Worm (Caenorhabditis elegans) whole organism, late embryonic: ENCODE results near the gene C09F12.3.

Experiments used
- C08G9.2 ChIP-seq: sonication (generic microtip); optimal IDR thresholded peaks from 2 replicates; lab custom pipeline; 2016; ENCODE audit warnings: mild to moderate bottlenecking, missing genetic modification characterization, moderate library complexity, missing compliant biosample characterization
- F13H6.1 ChIP-seq: sonication (generic microtip); optimal IDR thresholded peaks from 2 replicates; lab custom pipeline; 2016; ENCODE audit warnings: missing genetic modification characterization, missing compliant biosample characterization
- K02D7.2 ChIP-seq: sonication (generic microtip); optimal IDR thresholded peaks from 2 replicates; lab custom pipeline; 2017; ENCODE audit warnings: mild to moderate bottlenecking, missing genetic modification characterization, missing compliant biosample characterization
- K09A11.1 ChIP-seq: sonication (generic microtip); optimal IDR thresholded peaks from 2 replicates; lab custom pipeline; 2017; ENCODE audit warnings: antibody characterized with exemption, mild to moderate bottlenecking, missing genetic modification characterization, missing compliant biosample characterization; ENCODE audit not compliant: insufficient read depth
- T23F11.4 ChIP-seq: fragments of 200-800 bp; sonication (Bioruptor generic); optimal IDR thresholded peaks from 2 replicates; lab custom pipeline; 2018; ENCODE audit warnings: mild to moderate bottlenecking, missing genetic modification characterization, missing compliant biosample characterization
- Y22D7AL.16 ChIP-seq: sonication (generic microtip); optimal IDR thresholded peaks from 2 replicates; lab custom pipeline; 2016; ENCODE audit warnings: missing genetic modification characterization, missing compliant biosample characterization
- ahr-1 ChIP-seq: sonication (generic microtip); optimal IDR thresholded peaks from 2 replicates; lab custom pipeline; 2016; ENCODE audit warnings: missing genetic modification characterization, missing compliant biosample characterization
- ama-1 ChIP-seq: fragments of 150-350 bp; optimal IDR thresholded peaks from 2 replicates; lab custom pipeline; 2014
- ceh-14 ChIP-seq: sonication (generic microtip); optimal IDR thresholded peaks from 2 replicates; lab custom pipeline; 2016; ENCODE audit warnings: missing genotype, missing genetic modification characterization, missing compliant biosample characterization
- ceh-18 ChIP-seq: sonication (generic microtip); optimal IDR thresholded peaks from 2 replicates; lab custom pipeline; 2016; ENCODE audit warnings: missing genetic modification characterization, missing compliant biosample characterization
- ceh-19 ChIP-seq: fragments of 200-800 bp; sonication (Bioruptor generic); optimal IDR thresholded peaks from 2 replicates; lab custom pipeline; 2018; ENCODE audit warnings: mild to moderate bottlenecking, missing genetic modification characterization, missing compliant biosample characterization
- ceh-22 ChIP-seq: sonication (generic microtip); optimal IDR thresholded peaks from 2 replicates; lab custom pipeline; 2017; ENCODE audit warnings: missing biosample characterization, missing genetic modification characterization
- ceh-31 ChIP-seq: sonication (generic microtip); optimal IDR thresholded peaks from 2 replicates; lab custom pipeline; 2016; ENCODE audit warnings: missing genetic modification characterization, missing compliant biosample characterization
- ceh-34 ChIP-seq: sonication (generic microtip); optimal IDR thresholded peaks from 2 replicates; lab custom pipeline; 2016; ENCODE audit warnings: mild to moderate bottlenecking, missing genetic modification characterization, missing compliant biosample characterization
- ceh-48 ChIP-seq: sonication (generic microtip); optimal IDR thresholded peaks from 2 replicates; lab custom pipeline; 2016; ENCODE audit warnings: missing genetic modification characterization, inconsistent platforms, missing compliant biosample characterization
- ceh-9 ChIP-seq: sonication (generic microtip); optimal IDR thresholded peaks from 2 replicates; lab custom pipeline; 2016; ENCODE audit warnings: mild to moderate bottlenecking, missing genetic modification characterization, inconsistent platforms, missing compliant biosample characterization
- che-1 ChIP-seq: sonication (generic microtip); optimal IDR thresholded peaks from 2 replicates; lab custom pipeline; 2016; ENCODE audit warnings: mild to moderate bottlenecking, missing genetic modification characterization, missing compliant biosample characterization
- dmd-4 ChIP-seq: sonication (generic microtip); optimal IDR thresholded peaks from 2 replicates; lab custom pipeline; 2016; ENCODE audit warnings: borderline replicate concordance, missing genetic modification characterization, missing compliant biosample characterization
- elt-2 ChIP-seq: sonication (generic microtip); optimal IDR thresholded peaks from 2 replicates; lab custom pipeline; 2016; ENCODE audit warnings: missing genetic modification reagents, missing genetic modification characterization, missing compliant biosample characterization
- elt-4 ChIP-seq: sonication (generic microtip); optimal IDR thresholded peaks from 2 replicates; lab custom pipeline; 2016; ENCODE audit warnings: missing genetic modification characterization, missing compliant biosample characterization
- hlh-15 ChIP-seq: sonication (generic microtip); optimal IDR thresholded peaks from 2 replicates; lab custom pipeline; 2016; ENCODE audit warnings: missing genetic modification characterization, missing compliant biosample characterization
- hlh-30 ChIP-seq: sonication (generic microtip); optimal IDR thresholded peaks from 2 replicates; lab custom pipeline; 2017; ENCODE audit warnings: antibody characterized with exemption, missing genetic modification characterization, missing compliant biosample characterization; ENCODE audit not compliant: insufficient read depth
- hlh-6 ChIP-seq: sonication (generic microtip); optimal IDR thresholded peaks from 2 replicates; lab custom pipeline; 2016; ENCODE audit warnings: missing genotype, missing genetic modification characterization, missing compliant biosample characterization
- hlh-8 ChIP-seq: sonication (generic microtip); optimal IDR thresholded peaks from 2 replicates; lab custom pipeline; 2016; ENCODE audit warnings: missing genotype, missing genetic modification characterization, missing compliant biosample characterization
- lin-11 ChIP-seq: fragments of 200-800 bp; sonication (Bioruptor generic); optimal IDR thresholded peaks from 2 replicates; lab custom pipeline; 2018; ENCODE audit warnings: mild to moderate bottlenecking, missing genetic modification characterization, missing compliant biosample characterization
- mec-3 ChIP-seq: sonication (generic microtip); optimal IDR thresholded peaks from 2 replicates; lab custom pipeline; 2016; ENCODE audit warnings: borderline replicate concordance, missing genetic modification characterization, missing compliant biosample characterization
- nfya-1 ChIP-seq: sonication (generic microtip); optimal IDR thresholded peaks from 2 replicates; lab custom pipeline; 2017; ENCODE audit warnings: missing genetic modification characterization, mild to moderate bottlenecking, missing compliant biosample characterization, antibody characterized with exemption, moderate library complexity
- nhr-11 ChIP-seq: fragments of 150-350 bp; optimal IDR thresholded peaks from 2 replicates; lab custom pipeline; 2014; ENCODE audit warnings: missing biosample characterization, missing genetic modification characterization
- npax-4 ChIP-seq: sonication (generic microtip); optimal IDR thresholded peaks from 2 replicates; lab custom pipeline; 2016; ENCODE audit warnings: missing genetic modification characterization, missing compliant biosample characterization
- odd-2 ChIP-seq: sonication (generic microtip); optimal IDR thresholded peaks from 2 replicates; lab custom pipeline; 2017; ENCODE audit warnings: antibody characterized with exemption, mild to moderate bottlenecking, missing genetic modification characterization, missing compliant biosample characterization
- pat-9 ChIP-seq: fragments of 200-800 bp; sonication (Bioruptor generic); optimal IDR thresholded peaks from 2 replicates; lab custom pipeline; 2018; ENCODE audit warnings: mild to moderate bottlenecking, missing genetic modification characterization, moderate library complexity, missing compliant biosample characterization
- pros-1 ChIP-seq: fragments of 150-350 bp; optimal IDR thresholded peaks from 2 replicates; lab custom pipeline; 2014; ENCODE audit warnings: missing biosample characterization, missing genetic modification reagents, missing genetic modification characterization
- ref-2 ChIP-seq: sonication (generic microtip); optimal IDR thresholded peaks from 2 replicates; lab custom pipeline; 2016; ENCODE audit warnings: missing genetic modification characterization, missing compliant biosample characterization
- rnt-1 ChIP-seq: sonication (generic microtip); optimal IDR thresholded peaks from 2 replicates; lab custom pipeline; 2016; ENCODE audit warnings: missing genetic modification characterization, missing compliant biosample characterization
- sox-4 ChIP-seq: sonication (generic microtip); optimal IDR thresholded peaks from 2 replicates; lab custom pipeline; 2017; ENCODE audit warnings: mild to moderate bottlenecking, missing genetic modification characterization, inconsistent platforms, missing compliant biosample characterization
- syd-9 ChIP-seq: sonication (generic microtip); optimal IDR thresholded peaks from 2 replicates; lab custom pipeline; 2016; ENCODE audit warnings: mild to moderate bottlenecking, missing genetic modification characterization, moderate library complexity, missing compliant biosample characterization
- tbx-2 ChIP-seq: sonication (generic microtip); optimal IDR thresholded peaks from 2 replicates; lab custom pipeline; 2016; ENCODE audit warnings: missing genetic modification characterization, missing compliant biosample characterization
- ttx-3 ChIP-seq: sonication (generic microtip); optimal IDR thresholded peaks from 2 replicates; lab custom pipeline; 2016; ENCODE audit warnings: missing genetic modification reagents, missing genetic modification characterization, missing compliant biosample characterization
- unc-42 ChIP-seq: sonication (generic microtip); optimal IDR thresholded peaks from 2 replicates; lab custom pipeline; 2016; ENCODE audit warnings: missing genotype, missing genetic modification characterization, missing compliant biosample characterization
- unc-55 ChIP-seq: sonication (generic microtip); optimal IDR thresholded peaks from 2 replicates; lab custom pipeline; 2017; ENCODE audit warnings: missing biosample characterization, missing genetic modification reagents, missing genetic modification characterization

Gene C09F12.3

ce11 chrX:11036114-11037087 is 6.3 kb downstream of the C09F12.3 start:
- TF ChIP-seq elt-2 (tag; lab: Kevin White, UChicago) (peak; percentile 78), nfya-1 (tag; lab: Kevin White, UChicago) (peak; percentile 10), odd-2 (no peak), ref-2 (tag; lab: Kevin White, UChicago) (peak; percentile 50)

- TF ChIP-seq pat-9 (tag; lab: Kevin White, UChicago), result peak; percentile 70
- no peak for TF ChIP-seq lin-11 (tag; lab: Kevin White, UChicago)
- no peak for TF ChIP-seq F13H6.1
- TF ChIP-seq nfya-1 (tag; lab: Kevin White, UChicago), result peak; percentile 16
- peak; percentile 70 for TF ChIP-seq unc-55
- TF ChIP-seq ceh-18 (tag; lab: Kevin White, UChicago), result peak; percentile 57
- no peak for TF ChIP-seq ceh-22
- TF ChIP-seq rnt-1 (tag; lab: Kevin White, UChicago), result peak; percentile 84
- TF ChIP-seq syd-9, result no peak
Measured at ce11 chrX:11035563-11035962, 7.1 kb downstream of the C09F12.3 start.

ce11 chrX:11034430-11035117 is 8.1 kb downstream of the C09F12.3 start:
- TF ChIP-seq ceh-18 (tag; lab: Kevin White, UChicago), result peak; percentile 13
- no peak for TF ChIP-seq Y22D7AL.16 (tag; lab: Kevin White, UChicago)
- no peak for TF ChIP-seq hlh-8
- no peak for TF ChIP-seq ceh-9
- peak; percentile 12 for TF ChIP-seq tbx-2
- TF ChIP-seq ceh-31 (tag; lab: Kevin White, UChicago), result peak; percentile 58
- TF ChIP-seq syd-9, result no peak
- no peak for TF ChIP-seq npax-4
- TF ChIP-seq K02D7.2, result no peak
- TF ChIP-seq F13H6.1, result no peak
- no peak for TF ChIP-seq odd-2
- TF ChIP-seq pros-1, result no peak
- TF ChIP-seq K09A11.1 (tag; lab: Kevin White, UChicago), result no peak
- TF ChIP-seq ahr-1 (tag; lab: Kevin White, UChicago), result no peak
- TF ChIP-seq nhr-11 (tag; lab: Kevin White, UChicago), result no peak
- no peak for TF ChIP-seq hlh-15
- no peak for TF ChIP-seq ceh-34 (tag; lab: Kevin White, UChicago)
- no peak for TF ChIP-seq elt-4
- peak; percentile 13 for TF ChIP-seq ref-2 (tag; lab: Kevin White, UChicago)
- TF ChIP-seq hlh-30 (tag; lab: Kevin White, UChicago), result no peak
- peak; percentile 52 for TF ChIP-seq unc-55
- TF ChIP-seq ceh-22, result no peak
- no peak for TF ChIP-seq C08G9.2 (tag; lab: Kevin White, UChicago)
- no peak for TF ChIP-seq ceh-19 (GFP tag; lab: Kevin White, UChicago)
- peak; percentile 46 for TF ChIP-seq unc-42 (tag; lab: Kevin White, UChicago)
- TF ChIP-seq ceh-14, result no peak
- peak; percentile 73 for TF ChIP-seq ceh-48 (tag; lab: Kevin White, UChicago)
- TF ChIP-seq mec-3 (tag; lab: Kevin White, UChicago), result no peak
- TF ChIP-seq ama-1 (lab: Kevin White, UChicago), result peak; percentile 28
- no peak for TF ChIP-seq sox-4
- TF ChIP-seq dmd-4 (tag; lab: Kevin White, UChicago), result peak; percentile 4
- TF ChIP-seq nfya-1 (tag; lab: Kevin White, UChicago), result peak; percentile 41
- no peak for TF ChIP-seq che-1 (tag; lab: Kevin White, UChicago)
- peak; percentile 44 for TF ChIP-seq hlh-6 (tag; lab: Kevin White, UChicago)
- TF ChIP-seq T23F11.4 (GFP tag; lab: Kevin White, UChicago), result no peak
- no peak for TF ChIP-seq ttx-3
